Worm (Caenorhabditis elegans) whole organism, L4 larva: ENCODE measurements around the gene nhr-19.

ENCODE experiments used
- D1046.2 ChIP-seq: fragments of 200-800 bp; sonication (Bioruptor generic); IDR thresholded peaks from 2 replicates; pipeline ENCODE4 v1.3.6; 2022; ENCODE audit warnings: missing genetic modification characterization, missing compliant biosample characterization
- T20F7.1 ChIP-seq: fragments of 200-800 bp; sonication (Bioruptor generic); optimal IDR thresholded peaks from 2 replicates; lab custom pipeline; 2018; ENCODE audit warnings: mild to moderate bottlenecking, missing genetic modification characterization, missing compliant biosample characterization
- T26A8.4 ChIP-seq: fragments of 200-800 bp; sonication (Bioruptor generic); IDR thresholded peaks from 2 replicates; pipeline ENCODE4 v1.3.6; 2022; ENCODE audit warnings: missing genetic modification characterization, missing compliant biosample characterization
- Y105C5A.15 ChIP-seq: fragments of 200-800 bp; sonication (Bioruptor generic); IDR thresholded peaks from 2 replicates; pipeline ENCODE4 v1.3.6; 2022; ENCODE audit warnings: missing genetic modification characterization, missing compliant biosample characterization
- Y48G9A.11 ChIP-seq: fragments of 200-800 bp; sonication (Bioruptor generic); IDR thresholded peaks from 2 replicates; pipeline ENCODE4 v1.3.6; 2022; ENCODE audit warnings: missing genetic modification reagents, missing genetic modification characterization, missing compliant biosample characterization
- Y5F2A.4 ChIP-seq: fragments of 200-800 bp; sonication (Bioruptor generic); optimal IDR thresholded peaks from 2 replicates; lab custom pipeline; 2018; ENCODE audit warnings: mild to moderate bottlenecking, missing genetic modification characterization, missing compliant biosample characterization
- attf-4 ChIP-seq: sonication (generic microtip); optimal IDR thresholded peaks from 3 replicates; lab custom pipeline; 2017; ENCODE audit warnings: missing biosample characterization, missing genetic modification characterization
- ceh-20 ChIP-seq: fragments of 200-800 bp; sonication (Bioruptor generic); IDR thresholded peaks from 2 replicates; pipeline ENCODE4 v1.3.6; 2022; ENCODE audit warnings: missing genetic modification reagents, missing genetic modification characterization, missing compliant biosample characterization
- ceh-28 ChIP-seq: fragments of 150-350 bp; optimal IDR thresholded peaks from 2 replicates; lab custom pipeline; 2014; ENCODE audit warnings: missing biosample characterization, missing genetic modification reagents, missing genetic modification characterization
- ceh-44 ChIP-seq: fragments of 200-800 bp; sonication (Bioruptor generic); IDR thresholded peaks from 2 replicates; pipeline ENCODE4 v1.3.6; 2022; ENCODE audit warnings: missing genetic modification reagents, missing genetic modification characterization, missing compliant biosample characterization
- cey-2 ChIP-seq: sonication (generic microtip); optimal IDR thresholded peaks from 3 replicates; lab custom pipeline; 2017; ENCODE audit warnings: missing genetic modification characterization, mild to moderate bottlenecking, missing compliant biosample characterization, antibody characterized with exemption, borderline replicate concordance; ENCODE audit not compliant: insufficient read depth
- daf-12 ChIP-seq: fragments of 150-350 bp; optimal IDR thresholded peaks from 2 replicates; lab custom pipeline; 2014; ENCODE audit warnings: missing biosample characterization, missing genetic modification reagents, missing genetic modification characterization
- daf-19 ChIP-seq: fragments of 200-800 bp; sonication (Bioruptor generic); conservative IDR thresholded peaks from 2 replicates; pipeline ENCODE4 v1.3.6; 2022; ENCODE audit warnings: missing genetic modification characterization, missing compliant biosample characterization
- daf-8 ChIP-seq: fragments of 200-800 bp; sonication (Bioruptor generic); IDR thresholded peaks from 2 replicates; pipeline ENCODE4 v1.3.6; 2022; ENCODE audit warnings: missing genetic modification characterization, missing compliant biosample characterization
- dmd-6 ChIP-seq: fragments of 200-800 bp; sonication (Bioruptor generic); IDR thresholded peaks from 2 replicates; pipeline ENCODE4 v1.3.6; 2022; ENCODE audit warnings: missing genetic modification reagents, missing genetic modification characterization, missing compliant biosample characterization
- duxl-1 ChIP-seq: sonication (generic microtip); optimal IDR thresholded peaks from 2 replicates; lab custom pipeline; 2016; ENCODE audit warnings: mild to moderate bottlenecking, missing genetic modification characterization, moderate library complexity, missing compliant biosample characterization; ENCODE audit not compliant: poor library complexity
- dve-1 ChIP-seq: sonication (generic microtip); optimal IDR thresholded peaks from 2 replicates; lab custom pipeline; 2017; ENCODE audit warnings: antibody characterized with exemption, mild to moderate bottlenecking, missing genetic modification characterization, missing compliant biosample characterization; ENCODE audit not compliant: insufficient read depth
- egl-27 ChIP-seq: sonication (generic microtip); optimal IDR thresholded peaks from 3 replicates; lab custom pipeline; 2017; ENCODE audit warnings: missing biosample characterization, missing genetic modification reagents, missing genetic modification characterization
- fos-1 ChIP-seq: fragments of 150-350 bp; optimal IDR thresholded peaks from 2 replicates; lab custom pipeline; 2014; ENCODE audit warnings: missing biosample characterization, missing genetic modification characterization
- gei-8 ChIP-seq: fragments of 200-800 bp; sonication (Bioruptor generic); optimal IDR thresholded peaks from 2 replicates; lab custom pipeline; 2018; ENCODE audit warnings: mild to moderate bottlenecking, missing genetic modification characterization, missing compliant biosample characterization
- hlh-11 ChIP-seq: fragments of 200-800 bp; sonication (Bioruptor generic); optimal IDR thresholded peaks from 2 replicates; lab custom pipeline; 2018; ENCODE audit warnings: mild to moderate bottlenecking, missing genetic modification characterization, missing compliant biosample characterization
- hlh-30 ChIP-seq: sonication (generic microtip); optimal IDR thresholded peaks from 2 replicates; lab custom pipeline; 2017; ENCODE audit warnings: antibody characterized with exemption, mild to moderate bottlenecking, missing genetic modification characterization, missing compliant biosample characterization; ENCODE audit not compliant: insufficient read depth
- hmg-1.1 ChIP-seq: fragments of 200-800 bp; sonication (Bioruptor generic); IDR thresholded peaks from 2 replicates; pipeline ENCODE4 v1.3.6; 2022; ENCODE audit warnings: missing genetic modification reagents, missing genetic modification characterization, missing compliant biosample characterization
- lim-7 ChIP-seq: fragments of 200-800 bp; sonication (Bioruptor generic); IDR thresholded peaks from 2 replicates; pipeline ENCODE4 v1.3.6; 2022; ENCODE audit warnings: missing genetic modification characterization, missing compliant biosample characterization
- lin-1 ChIP-seq: fragments of 200-800 bp; sonication (Bioruptor generic); IDR thresholded peaks from 2 replicates; pipeline ENCODE4 v1.3.6; 2022; ENCODE audit warnings: missing genetic modification reagents, missing genetic modification characterization, missing compliant biosample characterization
- lin-13 ChIP-seq: fragments of 150-350 bp; optimal IDR thresholded peaks from 2 replicates; lab custom pipeline; 2014; ENCODE audit warnings: missing biosample characterization, missing genetic modification reagents, missing genetic modification characterization
- lin-15B ChIP-seq: fragments of 150-350 bp; sonication (generic microtip); optimal IDR thresholded peaks from 3 replicates; lab custom pipeline; 2014; ENCODE audit warnings: missing biosample characterization, missing genetic modification characterization
- mdl-1 ChIP-seq, 2 experiments: fragments of 150-350 bp in 1 of 2; sonication (generic microtip) in 1 of 2; optimal IDR thresholded peaks; 2 replicates each; lab custom pipeline; 2014 to 2017; ENCODE audit warnings: missing biosample characterization in 2 of 2, missing genetic modification characterization in 2 of 2
- mdt-29 ChIP-seq: fragments of 200-800 bp; sonication (Bioruptor generic); IDR thresholded peaks from 2 replicates; pipeline ENCODE4 v1.3.6; 2022; ENCODE audit warnings: missing genetic modification reagents, missing genetic modification characterization, missing compliant biosample characterization
- mes-2 ChIP-seq: sonication (generic microtip); optimal IDR thresholded peaks from 2 replicates; lab custom pipeline; 2016; ENCODE audit warnings: missing genotype, mild to moderate bottlenecking, missing genetic modification characterization, missing compliant biosample characterization; ENCODE audit not compliant: poor library complexity, severe bottlenecking
- nhr-10 ChIP-seq: fragments of 150-350 bp; optimal IDR thresholded peaks from 2 replicates; lab custom pipeline; 2014; ENCODE audit warnings: missing biosample characterization, missing genetic modification characterization
- nhr-102 ChIP-seq: sonication (generic microtip); optimal IDR thresholded peaks from 2 replicates; lab custom pipeline; 2016; ENCODE audit warnings: mild to moderate bottlenecking, missing genetic modification characterization, moderate library complexity, missing compliant biosample characterization
- nhr-11 ChIP-seq: fragments of 150-350 bp; optimal IDR thresholded peaks from 2 replicates; lab custom pipeline; 2014; ENCODE audit warnings: missing biosample characterization, missing genetic modification characterization
- nhr-237 ChIP-seq: sonication (generic microtip); optimal IDR thresholded peaks from 2 replicates; lab custom pipeline; 2017; ENCODE audit warnings: missing biosample characterization, missing genetic modification characterization
- nhr-25 ChIP-seq: sonication (generic microtip); optimal IDR thresholded peaks from 2 replicates; lab custom pipeline; 2017; ENCODE audit warnings: missing genetic modification characterization, mild to moderate bottlenecking, missing compliant biosample characterization, antibody characterized with exemption, moderate library complexity, borderline replicate concordance; ENCODE audit not compliant: insufficient read depth
- nhr-28 ChIP-seq: fragments of 150-350 bp; optimal IDR thresholded peaks from 2 replicates; lab custom pipeline; 2014; ENCODE audit warnings: missing biosample characterization, missing genetic modification characterization
- nhr-6 ChIP-seq: fragments of 150-350 bp; optimal IDR thresholded peaks from 2 replicates; lab custom pipeline; 2014; ENCODE audit warnings: missing biosample characterization, missing genetic modification characterization
- nhr-76 ChIP-seq: fragments of 150-350 bp; optimal IDR thresholded peaks from 2 replicates; lab custom pipeline; 2014; ENCODE audit warnings: missing biosample characterization, missing genetic modification characterization
- pha-4 ChIP-seq, 2 experiments: fragments of 150-350 bp in 1 of 2; fragments of 200-800 bp in 1 of 2; sonication (Bioruptor generic) in 1 of 2; IDR thresholded peaks in 1 of 2; optimal IDR thresholded peaks in 1 of 2; 2 replicates each; pipeline versions ENCODE4 v1.3.6 to Lab custom; 2014 to 2022; ENCODE audit warnings: missing genetic modification characterization in 2 of 2, missing genetic modification reagents in 2 of 2, missing biosample characterization in 1 of 2, missing compliant biosample characterization in 1 of 2
- pqm-1 ChIP-seq: sonication (generic microtip); optimal IDR thresholded peaks from 2 replicates; lab custom pipeline; 2017; ENCODE audit warnings: missing biosample characterization, missing genetic modification characterization
- set-16 ChIP-seq: fragments of 200-800 bp; sonication (Bioruptor generic); IDR thresholded peaks from 2 replicates; pipeline ENCODE4 v1.3.6; 2022; ENCODE audit warnings: missing genetic modification reagents, missing genetic modification characterization, missing compliant biosample characterization
- skn-1 ChIP-seq: fragments of 150-350 bp; optimal IDR thresholded peaks from 2 replicates; lab custom pipeline; 2014; ENCODE audit warnings: missing biosample characterization, missing genetic modification characterization
- snpc-1.2 ChIP-seq: fragments of 200-800 bp; sonication (Bioruptor generic); IDR thresholded peaks from 2 replicates; pipeline ENCODE4 v1.3.6; 2022; ENCODE audit warnings: missing genetic modification reagents, missing genetic modification characterization, missing compliant biosample characterization
- tra-1 ChIP-seq: fragments of 200-800 bp; sonication (Bioruptor generic); IDR thresholded peaks from 2 replicates; pipeline ENCODE4 v1.3.6; 2022; ENCODE audit warnings: missing genetic modification reagents, missing genetic modification characterization, missing compliant biosample characterization
- unc-62 ChIP-seq, 3 experiments: fragments of 150-350 bp in 1 of 3; sonication (generic microtip); optimal IDR thresholded peaks in 2 of 3; peaks in 1 of 3; 1 replicate in 1 of 3; 2 replicates in 2 of 3; lab custom pipeline; 2014 to 2017; ENCODE audit warnings: missing biosample characterization in 3 of 3, missing genetic modification characterization in 3 of 3, missing genetic modification reagents in 3 of 3, missing genotype in 1 of 3
- vab-7 ChIP-seq: fragments of 200-800 bp; sonication (Bioruptor generic); IDR thresholded peaks from 2 replicates; pipeline ENCODE4 v1.3.6; 2022; ENCODE audit warnings: missing genetic modification reagents, missing genetic modification characterization, missing compliant biosample characterization
- zag-1 ChIP-seq: fragments of 150-350 bp; optimal IDR thresholded peaks from 2 replicates; lab custom pipeline; 2014; ENCODE audit warnings: missing biosample characterization, missing genetic modification characterization
- zfp-3 ChIP-seq: fragments of 200-800 bp; sonication (Bioruptor generic); conservative IDR thresholded peaks from 2 replicates; pipeline ENCODE4 v1.3.6; 2022; ENCODE audit warnings: missing genetic modification reagents, missing genetic modification characterization, missing compliant biosample characterization
- zip-2 ChIP-seq: fragments of 150-350 bp; optimal IDR thresholded peaks from 2 replicates; lab custom pipeline; 2014; ENCODE audit warnings: missing biosample characterization, missing genetic modification characterization
- ztf-7 ChIP-seq: fragments of 150-350 bp; optimal IDR thresholded peaks from 2 replicates; lab custom pipeline; 2014; ENCODE audit warnings: missing biosample characterization, missing genetic modification characterization

The nhr-19 gene

ce11 chrII:9621913-9622348 lies 16.6 kb upstream of the nhr-19 start:
- TF ChIP-seq lim-7, result no peak
- TF ChIP-seq set-16 (GFP tag; lab: Robert Waterston, UW), result no peak
- TF ChIP-seq mes-2 (tag; lab: Kevin White, UChicago), result peak; percentile 12
- TF ChIP-seq ztf-7, result no peak
- no peak for TF ChIP-seq duxl-1 (tag; lab: Kevin White, UChicago)
- peak; percentile 63 for TF ChIP-seq dve-1 (tag; lab: Kevin White, UChicago)
- no peak for TF ChIP-seq egl-27 (tag; lab: Kevin White, UChicago)
- TF ChIP-seq ceh-20 (GFP tag; lab: Robert Waterston, UW), result no peak
- TF ChIP-seq cey-2 (tag; lab: Kevin White, UChicago), result no peak
- peak in 1 of 2 experiments; percentile 68 for TF ChIP-seq mdl-1 (tag; optimal IDR thresholded peaks at IDR 0.05; lab: Kevin White, UChicago)
- TF ChIP-seq dmd-6 (GFP tag; lab: Robert Waterston, UW), result peak; percentile 76
- 0 out of 2 replicates have a peak, but pooled peaks have one; percentile 27 for TF ChIP-seq snpc-1.2
- peak; percentile 92 for TF ChIP-seq hlh-30 (tag; lab: Kevin White, UChicago)
- peak; percentile 52 for TF ChIP-seq tra-1 (GFP tag; lab: Robert Waterston, UW)
- peak; percentile 61 for TF ChIP-seq nhr-28 (tag; lab: Kevin White, UChicago)
- TF ChIP-seq lin-13 (GFP tag; lab: Kevin White, UChicago), result no peak
- peak; percentile 1 for TF ChIP-seq nhr-102 (tag; lab: Kevin White, UChicago)
- no peak for TF ChIP-seq T26A8.4 (GFP tag; lab: Robert Waterston, UW)
- no peak for TF ChIP-seq zfp-3 (GFP tag; lab: Robert Waterston, UW)
- no peak for TF ChIP-seq Y48G9A.11 (GFP tag; lab: Robert Waterston, UW)
- no peak for TF ChIP-seq nhr-76 (tag; lab: Kevin White, UChicago)
- peak; percentile 28; the same call in 1 of the 2 replicates for TF ChIP-seq lin-1 (GFP tag; lab: Robert Waterston, UW)
- peak in 1 of 2 experiments; percentile 61 for TF ChIP-seq unc-62 (GFP tag; optimal IDR thresholded peaks at IDR 0.05 in 1 of 2; lab: Kevin White, UChicago)
- no peak for TF ChIP-seq unc-62 (tag; optimal IDR thresholded peaks at IDR 0.05; lab: Kevin White, UChicago)
- TF ChIP-seq pqm-1 (tag; lab: Kevin White, UChicago), result no peak
- TF ChIP-seq daf-12, result no peak
- TF ChIP-seq hmg-1.1, result no peak
- no peak for TF ChIP-seq skn-1 (tag; lab: Kevin White, UChicago)
- no peak for TF ChIP-seq nhr-237 (tag; lab: Kevin White, UChicago)
- TF ChIP-seq vab-7, result no peak
- no peak for TF ChIP-seq nhr-10 (tag; lab: Kevin White, UChicago)
- no peak for TF ChIP-seq fos-1 (tag; lab: Kevin White, UChicago)
- TF ChIP-seq hlh-11, result peak; percentile 73
- no peak for TF ChIP-seq Y105C5A.15 (GFP tag; lab: Robert Waterston, UW)
- TF ChIP-seq daf-8 (GFP tag; lab: Robert Waterston, UW), result no peak
- TF ChIP-seq daf-19 (GFP tag; lab: Robert Waterston, UW), result no peak
- no peak for TF ChIP-seq zip-2 (tag; lab: Kevin White, UChicago)
- TF ChIP-seq nhr-11 (tag; lab: Kevin White, UChicago), result peak; percentile 22
- no peak for TF ChIP-seq ceh-44
- no peak for TF ChIP-seq gei-8
- TF ChIP-seq nhr-6 (tag; lab: Kevin White, UChicago), result no peak
- TF ChIP-seq zag-1 (tag; lab: Kevin White, UChicago), result no peak
- peak; percentile 17; the same call in 1 of the 2 replicates for TF ChIP-seq pha-4 (GFP tag; IDR thresholded peaks at IDR 0.05; lab: Robert Waterston, UW)
- peak; percentile 59 for TF ChIP-seq pha-4 (tag; optimal IDR thresholded peaks at IDR 0.05; lab: Kevin White, UChicago)
- TF ChIP-seq T20F7.1, result peak; percentile 56
- no peak for TF ChIP-seq mdt-29 (GFP tag; lab: Robert Waterston, UW)
- TF ChIP-seq D1046.2 (GFP tag; lab: Robert Waterston, UW), result no peak
- no peak for TF ChIP-seq Y5F2A.4 (GFP tag; lab: Kevin White, UChicago)
- TF ChIP-seq nhr-25 (tag; lab: Kevin White, UChicago), result no peak
- no peak for TF ChIP-seq lin-15B (tag; lab: Kevin White, UChicago)
- no peak for TF ChIP-seq attf-4 (tag; lab: Kevin White, UChicago)
- no peak for TF ChIP-seq ceh-28
